Fruit fly (Drosophila melanogaster) whole organism: ENCODE results near the gene CG15601.

ENCODE experiments used
- CG8478 ChIP-seq: fragments of >200 bp; optimal IDR thresholded peaks from 2 replicates; lab custom pipeline; 2018; ENCODE audit warnings: inconsistent platforms
- pan ChIP-seq: fragments of >200 bp; optimal IDR thresholded peaks from 2 replicates; lab custom pipeline; 2017
- psq ChIP-seq: fragments of >200 bp; optimal IDR thresholded peaks from 2 replicates; lab custom pipeline; 2017

DNA sequence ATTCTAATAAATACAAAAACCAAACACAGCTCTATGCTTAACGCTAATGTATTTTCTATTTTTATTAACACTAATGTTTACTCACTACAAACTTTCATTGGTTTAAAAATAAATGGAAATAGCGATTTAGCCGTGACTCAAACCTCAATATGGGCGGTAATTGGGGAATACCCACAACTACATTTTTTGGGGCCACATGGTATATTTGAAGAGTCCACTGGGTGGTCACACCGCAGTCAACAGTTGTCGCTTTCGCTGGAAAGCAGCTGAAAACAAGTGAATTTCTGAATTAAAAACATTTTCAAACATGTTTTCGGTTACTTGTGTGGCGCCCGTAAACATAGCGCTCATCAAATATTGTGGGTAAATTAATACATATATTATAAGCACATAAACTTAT, 38.5 kb downstream of the CG15601 start, which contains the start of gene Mvd:
- no peak for TF ChIP-seq psq
- TF ChIP-seq CG8478: no peak
- TF ChIP-seq pan (lab: Kevin White, UChicago): no peak
